Worm (Caenorhabditis elegans) whole organism, L3 larva: ENCODE results near the gene oac-58.
"Not testable (repeated sequence)": the region's sequence is repeated elsewhere in the genome, so short reads cannot be mapped to it uniquely, and the experiment has no call there.

Source experiments
- ZK546.5 ChIP-seq: sonication (generic microtip); optimal IDR thresholded peaks from 2 replicates; lab custom pipeline; 2017; ENCODE audit warnings: missing biosample characterization, missing genetic modification characterization
- aly-2 ChIP-seq: fragments of 150-350 bp; optimal IDR thresholded peaks from 2 replicates; lab custom pipeline; 2014; ENCODE audit warnings: missing biosample characterization, missing genetic modification characterization
- ceh-16 ChIP-seq: sonication (generic microtip); optimal IDR thresholded peaks from 2 replicates; lab custom pipeline; 2017; ENCODE audit warnings: missing biosample characterization, missing genetic modification characterization
- egl-27 ChIP-seq: sonication (generic microtip); optimal IDR thresholded peaks from 4 replicates; lab custom pipeline; 2017; ENCODE audit warnings: missing biosample characterization, missing genetic modification reagents, missing genetic modification characterization
- egl-5 ChIP-seq: fragments of 150-350 bp; optimal IDR thresholded peaks from 2 replicates; lab custom pipeline; 2017; ENCODE audit warnings: missing biosample characterization, missing genetic modification reagents, missing genetic modification characterization, inconsistent platforms
- elt-1 ChIP-seq: fragments of 150-350 bp; optimal IDR thresholded peaks from 2 replicates; lab custom pipeline; 2014; ENCODE audit warnings: missing biosample characterization, missing genetic modification characterization
- elt-2 ChIP-seq: sonication (generic microtip); optimal IDR thresholded peaks from 2 replicates; lab custom pipeline; 2016; ENCODE audit warnings: missing genetic modification reagents, mild to moderate bottlenecking, missing genetic modification characterization, missing compliant biosample characterization
- elt-3 ChIP-seq, 3 experiments: fragments of 150-350 bp in 1 of 3; sonication (generic microtip) in 2 of 3; optimal IDR thresholded peaks; 2 replicates in 2 of 3; 4 replicates in 1 of 3; lab custom pipeline; 2014 to 2017; ENCODE audit warnings: missing biosample characterization in 3 of 3, missing genetic modification characterization in 3 of 3
- fkh-10 ChIP-seq: sonication (generic microtip); optimal IDR thresholded peaks from 2 replicates; lab custom pipeline; 2017; ENCODE audit warnings: missing biosample characterization, missing genetic modification reagents, missing genetic modification characterization
- fos-1 ChIP-seq: fragments of 150-350 bp; optimal IDR thresholded peaks from 2 replicates; lab custom pipeline; 2014; ENCODE audit warnings: missing biosample characterization, missing genetic modification characterization
- jun-1 ChIP-seq: fragments of 150-350 bp; optimal IDR thresholded peaks from 2 replicates; lab custom pipeline; 2014; ENCODE audit warnings: missing biosample characterization, missing genetic modification reagents, missing genetic modification characterization
- lin-15B ChIP-seq: fragments of 150-350 bp; optimal IDR thresholded peaks from 2 replicates; lab custom pipeline; 2014; ENCODE audit warnings: missing biosample characterization, missing genetic modification characterization
- lsy-12 ChIP-seq: sonication (generic microtip); optimal IDR thresholded peaks from 2 replicates; lab custom pipeline; 2016; ENCODE audit warnings: mild to moderate bottlenecking, missing genetic modification characterization, missing compliant biosample characterization
- mdl-1 ChIP-seq: fragments of 150-350 bp; optimal IDR thresholded peaks from 2 replicates; lab custom pipeline; 2014; ENCODE audit warnings: missing biosample characterization, missing genetic modification characterization
- mml-1 ChIP-seq: fragments of 150-350 bp; sonication (generic microtip); optimal IDR thresholded peaks from 3 replicates; lab custom pipeline; 2014; ENCODE audit warnings: missing biosample characterization, missing genetic modification characterization
- nhr-11 ChIP-seq: fragments of 150-350 bp; optimal IDR thresholded peaks from 2 replicates; lab custom pipeline; 2014; ENCODE audit warnings: missing biosample characterization, missing genetic modification characterization
- nhr-12 ChIP-seq: fragments of 150-350 bp; optimal IDR thresholded peaks from 2 replicates; lab custom pipeline; 2014; ENCODE audit warnings: missing biosample characterization, missing genetic modification characterization
- nhr-23 ChIP-seq: fragments of 150-350 bp; optimal IDR thresholded peaks from 2 replicates; lab custom pipeline; 2014; ENCODE audit warnings: missing biosample characterization, missing genetic modification reagents, missing genetic modification characterization
- nhr-25 ChIP-seq: sonication (generic microtip); optimal IDR thresholded peaks from 2 replicates; lab custom pipeline; 2017; ENCODE audit warnings: missing biosample characterization, missing genetic modification characterization
- nhr-28 ChIP-seq: fragments of 150-350 bp; optimal IDR thresholded peaks from 2 replicates; lab custom pipeline; 2014; ENCODE audit warnings: missing biosample characterization, missing genetic modification characterization
- nhr-43 ChIP-seq: sonication (generic microtip); optimal IDR thresholded peaks from 2 replicates; lab custom pipeline; 2016; ENCODE audit warnings: mild to moderate bottlenecking, missing genetic modification characterization, missing compliant biosample characterization; ENCODE audit not compliant: poor library complexity, severe bottlenecking
- nhr-76 ChIP-seq: fragments of 150-350 bp; sonication (generic microtip); optimal IDR thresholded peaks from 5 replicates; lab custom pipeline; 2014; ENCODE audit warnings: missing biosample characterization, missing genetic modification characterization
- nhr-77 ChIP-seq: fragments of 150-350 bp; optimal IDR thresholded peaks from 2 replicates; lab custom pipeline; 2014; ENCODE audit warnings: missing biosample characterization, missing genetic modification characterization
- pha-4 ChIP-seq: fragments of 150-350 bp; optimal IDR thresholded peaks from 2 replicates; lab custom pipeline; 2014; ENCODE audit warnings: missing biosample characterization, missing genetic modification reagents, missing genetic modification characterization
- pqm-1 ChIP-seq: fragments of 150-350 bp; optimal IDR thresholded peaks from 2 replicates; lab custom pipeline; 2017; ENCODE audit warnings: missing biosample characterization, missing genetic modification characterization, inconsistent platforms
- sea-2 ChIP-seq: fragments of 150-350 bp; sonication (generic microtip); optimal IDR thresholded peaks from 4 replicates; lab custom pipeline; 2014; ENCODE audit warnings: missing biosample characterization, missing genetic modification reagents, missing genetic modification characterization
- skn-1 ChIP-seq: fragments of 150-350 bp; optimal IDR thresholded peaks from 2 replicates; lab custom pipeline; 2014; ENCODE audit warnings: missing biosample characterization, missing genetic modification characterization
- snpc-4 ChIP-seq: fragments of 150-350 bp; optimal IDR thresholded peaks from 2 replicates; lab custom pipeline; 2014; ENCODE audit warnings: missing biosample characterization, missing genetic modification characterization
- unc-39 ChIP-seq: sonication (generic microtip); optimal IDR thresholded peaks from 4 replicates; lab custom pipeline; 2017; ENCODE audit warnings: missing biosample characterization, missing genetic modification characterization
- zag-1 ChIP-seq: fragments of 150-350 bp; optimal IDR thresholded peaks from 2 replicates; lab custom pipeline; 2014; ENCODE audit warnings: missing biosample characterization, missing genetic modification characterization
- ztf-4 ChIP-seq: fragments of 150-350 bp; optimal IDR thresholded peaks from 2 replicates; lab custom pipeline; 2014; ENCODE audit warnings: missing biosample characterization, missing genetic modification characterization

The oac-58 gene

DNA sequence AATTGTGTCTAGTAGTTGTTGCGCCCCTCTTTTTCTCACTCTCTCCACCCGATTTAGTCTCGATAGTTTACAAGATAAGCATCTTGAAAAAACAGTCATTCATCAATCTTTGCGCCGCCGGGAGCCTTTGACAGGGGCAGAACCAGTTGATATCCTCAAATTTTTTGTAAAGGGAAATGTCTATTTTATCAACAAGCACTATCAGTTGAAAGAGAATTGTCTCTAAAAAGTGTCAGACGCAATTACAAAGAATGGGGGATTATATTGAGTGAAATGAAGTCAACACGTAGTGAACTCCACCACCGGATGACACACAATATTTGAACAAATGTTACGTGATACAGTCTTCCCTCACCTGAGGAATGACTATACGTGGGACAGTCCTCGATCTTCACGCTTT lies 22.6 kb upstream of the oac-58 start:
- TF ChIP-seq elt-2 (tag; lab: Kevin White, UChicago) (peak; percentile 27), elt-1 (tag; lab: Kevin White, UChicago) (peak; percentile 36), snpc-4 (no peak)

ce11 chrIV:12330840-12331359 lies 19.4 kb upstream of the oac-58 start, which contains the start of gene ufd-1:
ufd-1 (minus strand) TSS chrIV:12330890.
- peak; percentile 7 for TF ChIP-seq lin-15B (tag; lab: Kevin White, UChicago)
- peak; percentile 51 for TF ChIP-seq nhr-23 (tag; lab: Kevin White, UChicago)
- no peak for TF ChIP-seq elt-1 (tag; lab: Kevin White, UChicago)
- no peak for TF ChIP-seq nhr-28 (tag; lab: Kevin White, UChicago)
- TF ChIP-seq nhr-43: no peak
- peak; percentile 25 for TF ChIP-seq nhr-25 (tag; lab: Kevin White, UChicago)
- no peak for TF ChIP-seq jun-1
- no peak for TF ChIP-seq ZK546.5 (tag; lab: Kevin White, UChicago)
- TF ChIP-seq elt-2 (tag; lab: Kevin White, UChicago): no peak
- TF ChIP-seq skn-1 (tag; lab: Kevin White, UChicago): peak; percentile 58

ce11 chrIV:12326932-12327331 lies 15.4 kb upstream of the oac-58 start, which contains the start of gene F19B6.3:
F19B6.3 (plus strand) TSS chrIV:12327232.
- not testable (repeated sequence) for TF ChIP-seq ztf-4, unc-39, egl-27 (tag; lab: Kevin White, UChicago)

DNA sequence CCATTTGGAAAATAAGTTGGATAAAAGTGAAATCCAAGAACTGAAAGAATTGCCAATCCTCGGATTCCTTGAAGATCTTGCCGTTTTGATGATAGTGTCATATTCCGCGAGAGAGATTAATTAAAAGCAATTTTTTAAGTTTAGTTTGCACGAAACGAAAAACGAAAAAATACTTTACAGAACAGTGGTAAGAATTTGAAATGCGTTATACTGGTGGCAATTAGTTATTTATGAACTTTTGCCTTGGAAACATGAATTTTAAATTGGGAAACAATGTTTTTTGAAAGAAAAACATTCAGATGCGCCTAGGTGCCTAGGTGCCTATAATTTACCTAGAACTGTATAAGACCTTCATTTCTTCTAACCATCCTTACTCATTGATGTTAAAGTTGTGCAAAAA lies 3.8 kb downstream of the oac-58 start, which contains the start of gene oac-57:
Gene oac-57, minus strand, starts transcription at position 101 of the 400 bp plus-strand sequence.
- TF ChIP-seq fos-1 (tag; lab: Kevin White, UChicago): no peak
- no peak for TF ChIP-seq nhr-12 (tag; lab: Kevin White, UChicago)
- TF ChIP-seq fkh-10: no peak
- TF ChIP-seq lsy-12 (tag; lab: Kevin White, UChicago): no peak
- no peak for TF ChIP-seq nhr-11 (tag; lab: Kevin White, UChicago)
- no peak for TF ChIP-seq zag-1
- no peak for TF ChIP-seq nhr-25 (tag; lab: Kevin White, UChicago)
- no peak for TF ChIP-seq mml-1 (tag; lab: Kevin White, UChicago)
- no peak for TF ChIP-seq aly-2 (tag; lab: Kevin White, UChicago)
- TF ChIP-seq egl-5 (tag; lab: Kevin White, UChicago): no peak
- TF ChIP-seq elt-3 (tag; optimal IDR thresholded peaks at IDR 0.05; lab: Kevin White, UChicago): no peak
- no peak for TF ChIP-seq ceh-16
- TF ChIP-seq nhr-76 (tag; lab: Kevin White, UChicago): no peak
- no peak for TF ChIP-seq elt-2 (tag; lab: Kevin White, UChicago)
- no peak for TF ChIP-seq nhr-28 (tag; lab: Kevin White, UChicago)

DNA sequence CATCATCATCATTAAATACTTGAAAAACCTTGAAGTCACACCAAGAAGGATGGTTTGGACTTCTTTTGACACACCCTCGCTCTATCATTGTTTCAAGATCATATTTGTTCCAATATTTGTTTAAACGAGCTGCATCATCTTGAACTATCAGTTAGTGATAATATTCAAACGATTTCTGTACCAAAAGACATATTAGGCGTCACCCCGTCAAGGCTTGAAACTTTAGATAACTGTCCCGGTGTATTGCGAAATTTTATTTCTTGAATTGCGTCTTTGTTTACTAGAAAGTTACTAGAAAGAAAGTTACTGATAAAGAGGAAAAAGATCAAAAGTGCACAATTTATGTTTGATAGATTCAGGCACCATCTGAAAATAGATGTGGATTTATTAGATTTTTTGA lies 5.5 kb downstream of the oac-58 start:
- TF ChIP-seq elt-2 (tag; lab: Kevin White, UChicago) (peak; percentile 87), pha-4 (tag; lab: Kevin White, UChicago) (peak; percentile 73), skn-1 (tag; lab: Kevin White, UChicago) (peak; percentile 1), mml-1 (tag; lab: Kevin White, UChicago) (no peak), nhr-77 (tag; lab: Kevin White, UChicago) (no peak), pqm-1 (tag; lab: Kevin White, UChicago) (peak; percentile 78)

- TF ChIP-seq aly-2 (tag; lab: Kevin White, UChicago) (no peak), elt-2 (tag; lab: Kevin White, UChicago) (peak; percentile 17)
Observed at ce11 chrIV:12304750-12305149, 6.7 kb downstream of the oac-58 start.

DNA sequence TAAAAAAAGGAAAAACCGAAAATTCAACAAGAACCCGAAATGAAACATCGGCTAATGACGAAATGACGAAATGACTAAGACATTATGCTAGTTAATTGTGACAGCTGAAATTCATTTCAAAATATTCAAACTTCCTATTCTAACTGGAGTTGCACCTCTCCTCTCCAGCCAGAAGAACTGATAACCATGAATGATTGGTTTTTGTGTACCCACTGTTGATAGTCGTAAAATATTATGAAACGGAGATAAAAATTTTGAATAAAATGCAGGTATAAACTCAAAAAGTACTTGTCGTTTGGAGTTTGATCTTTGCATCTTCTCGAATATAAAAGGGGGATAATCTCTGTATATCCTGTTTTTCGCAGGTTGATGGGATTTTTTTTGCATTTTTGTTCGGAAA lies 8.6 kb downstream of the oac-58 start:
- TF ChIP-seq pqm-1 (tag; lab: Kevin White, UChicago): peak; percentile 55
- no peak for TF ChIP-seq mdl-1
- TF ChIP-seq elt-2 (tag; lab: Kevin White, UChicago): peak; percentile 76
- no peak for TF ChIP-seq sea-2
- TF ChIP-seq pha-4 (tag; lab: Kevin White, UChicago): peak; percentile 16
